Worm (Caenorhabditis elegans): ENCODE data around the gene ZC443.4.

ZC443.4 gene

DNA sequence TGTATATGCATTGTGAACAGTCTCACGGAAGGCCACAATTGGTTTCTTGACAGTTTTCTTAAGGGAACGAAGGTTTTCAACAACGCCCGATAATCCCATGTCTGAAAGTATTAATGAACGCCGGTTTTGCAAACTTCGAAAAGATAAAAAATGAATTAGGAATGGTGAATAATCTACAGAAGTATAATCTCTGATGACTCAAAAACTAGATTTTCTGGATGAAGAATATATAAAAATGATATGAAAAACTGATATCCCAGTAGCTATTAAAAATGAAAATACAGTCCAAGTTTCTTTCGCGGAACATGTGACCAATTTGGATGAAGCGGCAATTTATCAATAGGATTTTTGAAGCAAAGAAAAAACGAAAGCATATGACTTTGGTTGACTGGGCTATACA lies 5.7 kb downstream of the ZC443.4 start, which contains the start of gene ZC443.3:
Gene ZC443.3 (minus strand): TSS at position 101 of the 400 bp plus-strand sequence.
- TF ChIP-seq mep-1 (tag; optimal IDR thresholded peaks at IDR 0.05) (no peak), ceh-43 (GFP tag; optimal IDR thresholded peaks at IDR 0.05) (no peak), blmp-1 (tag; optimal IDR thresholded peaks at IDR 0.05) (no peak), snpc-4 (tag; optimal IDR thresholded peaks at IDR 0.05) (no peak), lsy-2 (tag; optimal IDR thresholded peaks at IDR 0.05) (no peak), nhr-12 (tag; optimal IDR thresholded peaks at IDR 0.05) (no peak)

DNA sequence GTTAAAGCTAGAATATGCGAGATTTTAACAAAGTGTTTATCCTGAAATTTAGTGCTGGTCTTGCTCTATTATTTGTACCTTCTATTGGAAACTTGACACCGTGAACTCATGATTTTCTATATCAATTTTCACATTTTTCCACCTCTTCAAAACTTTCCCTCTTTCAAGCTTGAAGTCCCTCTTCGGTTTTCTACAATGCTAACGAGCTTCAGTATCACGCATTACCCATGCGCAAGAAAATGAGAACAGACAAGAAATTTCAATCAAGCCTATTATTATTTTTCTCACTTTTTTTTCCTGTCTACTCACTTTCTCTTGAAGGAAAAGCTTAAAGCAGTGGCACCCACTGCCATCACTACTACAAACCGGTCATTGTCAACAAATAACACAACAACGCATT lies 7.9 kb downstream of the ZC443.4 start:
- TF ChIP-seq sptf-1 (tag; optimal IDR thresholded peaks at IDR 0.05), result no peak
- no peak for TF ChIP-seq nhr-28 (tag; optimal IDR thresholded peaks at IDR 0.05)
- no peak for TF ChIP-seq unc-62 (GFP tag; optimal IDR thresholded peaks at IDR 0.05)
- TF ChIP-seq sem-2 (GFP tag; optimal IDR thresholded peaks at IDR 0.05), result no peak
- no peak for TF ChIP-seq ztf-11 (tag; optimal IDR thresholded peaks at IDR 0.05)
- TF ChIP-seq lin-32 (GFP tag; optimal IDR thresholded peaks at IDR 0.05), result no peak
- no peak for TF ChIP-seq ham-2 (GFP tag; optimal IDR thresholded peaks at IDR 0.05)
- TF ChIP-seq unc-39 (tag; optimal IDR thresholded peaks at IDR 0.05), result no peak

DNA sequence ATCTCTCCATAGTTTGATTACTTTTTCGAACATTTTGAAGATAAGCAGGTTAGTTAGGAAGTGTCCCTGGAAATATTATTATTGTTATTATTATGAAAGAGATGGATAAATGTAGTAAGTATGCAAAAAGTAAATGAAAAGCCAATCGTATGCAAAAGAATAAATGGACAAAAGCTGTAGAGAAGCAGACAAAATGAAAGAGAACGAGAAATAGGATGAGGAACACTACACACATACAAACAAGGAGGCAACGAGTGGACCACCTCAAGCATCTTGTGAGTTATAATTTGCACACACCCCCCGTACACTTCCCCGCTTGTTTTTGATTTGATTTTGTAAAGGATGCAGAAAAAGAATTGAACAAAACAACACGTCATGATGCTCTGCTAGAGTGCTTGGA lies 8.6 kb downstream of the ZC443.4 start, which contains the start of gene ZC443.2:
Gene ZC443.2 (minus strand): TSS at position 67 of the 400 bp plus-strand sequence.
- TF ChIP-seq blmp-1 (tag; optimal IDR thresholded peaks at IDR 0.05) (no peak), ces-1 (GFP tag; optimal IDR thresholded peaks at IDR 0.05) (peak; percentile 59)

DNA sequence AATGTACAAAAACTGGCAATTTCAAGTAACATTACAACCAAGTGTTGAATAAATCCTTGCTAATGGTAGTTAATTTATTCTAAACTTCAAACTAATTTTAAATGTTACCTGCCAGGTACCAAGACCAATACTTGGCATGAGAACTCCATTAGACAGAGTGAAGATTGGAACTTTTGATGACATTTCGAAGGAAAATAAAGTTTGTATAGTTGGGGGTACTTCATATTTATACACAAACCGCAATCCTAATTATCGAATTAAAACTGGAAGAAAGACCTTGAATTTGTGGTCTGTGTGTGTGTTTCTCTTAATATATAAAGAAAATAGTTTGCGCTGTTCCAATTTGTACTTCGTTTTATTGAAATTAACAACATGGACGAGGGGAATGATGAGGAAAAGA lies 9.8 kb downstream of the ZC443.4 start, which contains the start of gene ZC443.1:
Gene ZC443.1 (minus strand): TSS at position 205 of the 400 bp plus-strand sequence.
- TF ChIP-seq lsy-2 (tag; optimal IDR thresholded peaks at IDR 0.05) (no peak), sem-2 (GFP tag; optimal IDR thresholded peaks at IDR 0.05) (no peak), sptf-1 (tag; optimal IDR thresholded peaks at IDR 0.05) (no peak), ceh-39 (tag; optimal IDR thresholded peaks at IDR 0.05) (no peak), mls-2 (tag; optimal IDR thresholded peaks at IDR 0.05) (no peak), unc-62 (GFP tag; optimal IDR thresholded peaks at IDR 0.05) (no peak), ztf-11 (tag; optimal IDR thresholded peaks at IDR 0.05) (no peak), lin-13 (tag; optimal IDR thresholded peaks at IDR 0.05) (no peak), elt-1 (tag; optimal IDR thresholded peaks at IDR 0.05; ENCODE audit: borderline replicate concordance, insufficient read depth) (no peak), mab-5 (tag; optimal IDR thresholded peaks at IDR 0.05) (no peak), ceh-83 (GFP tag; optimal IDR thresholded peaks at IDR 0.05) (no peak), snpc-4 (tag; optimal IDR thresholded peaks at IDR 0.05) (no peak), lin-32 (GFP tag; optimal IDR thresholded peaks at IDR 0.05) (no peak), nhr-28 (tag; optimal IDR thresholded peaks at IDR 0.05) (no peak), unc-120 (tag; optimal IDR thresholded peaks at IDR 0.05; ENCODE audit: poor library complexity, severe bottlenecking) (no peak), elt-3 (tag; optimal IDR thresholded peaks at IDR 0.05) (no peak), pha-4 (tag; optimal IDR thresholded peaks at IDR 0.05) (no peak), nhr-12 (tag; optimal IDR thresholded peaks at IDR 0.05) (no peak)

- TF ChIP-seq lsy-2 (tag; optimal IDR thresholded peaks at IDR 0.05) (no peak), mls-2 (tag; optimal IDR thresholded peaks at IDR 0.05) (no peak)
Observed at ce11 chrV:12806190-12806589, 13.5 kb downstream of the ZC443.4 start, which contains the start of gene ZC443.7. Gene ZC443.7 (plus strand): TSS chrV:12806490.

ce11 chrV:12803274-12803673 lies 16.4 kb downstream of the ZC443.4 start, which contains the start of gene srbc-45:
Gene srbc-45 (plus strand): TSS chrV:12803574.
- no peak for TF ChIP-seq nhr-12 (tag; optimal IDR thresholded peaks at IDR 0.05)

- TF ChIP-seq elt-3 (tag; optimal IDR thresholded peaks at IDR 0.05) (no peak), sem-2 (GFP tag; optimal IDR thresholded peaks at IDR 0.05) (no peak), nhr-12 (tag; optimal IDR thresholded peaks at IDR 0.05) (no peak), ztf-11 (tag; optimal IDR thresholded peaks at IDR 0.05) (no peak), hlh-1 (tag; optimal IDR thresholded peaks at IDR 0.05) (no peak), ces-1 (GFP tag; optimal IDR thresholded peaks at IDR 0.05) (no peak), lsy-2 (tag; optimal IDR thresholded peaks at IDR 0.05) (no peak), lin-32 (GFP tag; optimal IDR thresholded peaks at IDR 0.05) (no peak), mab-5 (tag; optimal IDR thresholded peaks at IDR 0.05) (no peak), mep-1 (tag; optimal IDR thresholded peaks at IDR 0.05) (no peak), pha-4 (tag; optimal IDR thresholded peaks at IDR 0.05) (no peak), unc-39 (tag; optimal IDR thresholded peaks at IDR 0.05) (no peak), unc-62 (GFP tag; optimal IDR thresholded peaks at IDR 0.05) (no peak), nhr-28 (tag; optimal IDR thresholded peaks at IDR 0.05) (no peak), sptf-1 (tag; optimal IDR thresholded peaks at IDR 0.05) (no peak), flh-1 (GFP tag; optimal IDR thresholded peaks at IDR 0.05) (no peak), nhr-237 (tag; optimal IDR thresholded peaks at IDR 0.05) (no peak), mls-2 (tag; optimal IDR thresholded peaks at IDR 0.05) (no peak), ham-2 (GFP tag; optimal IDR thresholded peaks at IDR 0.05) (no peak)
Observed at ce11 chrV:12800171-12800570, 19.5 kb downstream of the ZC443.4 start, which contains the start of gene ugt-3. Gene ugt-3 (minus strand): TSS chrV:12800271.
